Worm (Caenorhabditis elegans) whole organism, midembryonic: ENCODE measurements around the gene C18E9.2.

Source experiments
- T22C8.4 ChIP-seq: fragments of 200-800 bp; sonication (Bioruptor generic); IDR thresholded peaks from 2 replicates; pipeline ENCODE4 v1.3.6; 2022; ENCODE audit warnings: missing genetic modification characterization, missing compliant biosample characterization
- cog-1 ChIP-seq: sonication (generic microtip); optimal IDR thresholded peaks from 2 replicates; lab custom pipeline; 2016; ENCODE audit warnings: missing genetic modification characterization, missing compliant biosample characterization
- flt-1 ChIP-seq: fragments of 200-800 bp; sonication (Bioruptor generic); IDR thresholded peaks from 2 replicates; pipeline ENCODE4 v1.3.6; 2022; ENCODE audit warnings: missing genetic modification characterization, missing compliant biosample characterization
- klf-2 ChIP-seq: fragments of 200-800 bp; sonication (Bioruptor generic); conservative IDR thresholded peaks from 2 replicates; pipeline ENCODE4 v1.3.6; 2022; ENCODE audit warnings: missing genetic modification reagents, missing genetic modification characterization, missing compliant biosample characterization
- ref-1 ChIP-seq: fragments of 200-800 bp; sonication (Bioruptor generic); conservative IDR thresholded peaks from 2 replicates; pipeline ENCODE4 v1.3.6; 2022; ENCODE audit warnings: missing genetic modification reagents, missing genetic modification characterization, missing compliant biosample characterization
- tab-1 ChIP-seq: fragments of 200-800 bp; sonication (Bioruptor generic); IDR thresholded peaks from 2 replicates; pipeline ENCODE4 v1.3.6; 2022; ENCODE audit warnings: missing genetic modification characterization, missing compliant biosample characterization
- ztf-23 ChIP-seq: fragments of 200-800 bp; sonication (Bioruptor generic); IDR thresholded peaks from 2 replicates; pipeline ENCODE4 v1.3.6; 2022; ENCODE audit warnings: missing genetic modification reagents, missing genetic modification characterization, missing compliant biosample characterization
- ztf-29 ChIP-seq: fragments of 200-800 bp; sonication (Bioruptor generic); IDR thresholded peaks from 2 replicates; pipeline ENCODE4 v1.3.6; 2022; ENCODE audit warnings: missing genetic modification reagents, missing genetic modification characterization, missing compliant biosample characterization

DNA sequence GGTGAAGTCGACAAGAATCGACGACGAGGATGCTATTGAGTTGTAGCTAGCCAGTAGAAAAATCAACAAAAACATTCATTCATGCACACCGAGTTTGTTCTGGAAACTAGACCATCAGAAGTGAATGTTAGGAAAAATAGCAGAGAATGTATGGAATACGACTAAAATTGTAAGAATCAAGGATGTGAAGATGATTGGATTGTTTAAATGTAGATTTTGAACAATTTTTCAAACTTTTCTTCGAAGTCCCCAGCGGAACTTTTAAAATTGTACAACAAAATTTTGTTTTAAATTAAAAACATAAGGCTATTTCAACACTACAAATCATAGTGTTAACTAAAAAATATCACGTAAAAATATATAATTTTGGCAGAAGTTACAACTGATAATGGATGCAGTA is 17.9 kb downstream of the C18E9.2 start, which contains the start of gene C18E9.7:
- TF ChIP-seq klf-2 (GFP tag; lab: Robert Waterston, UW) (no peak), ztf-23 (no peak), cog-1 (no peak), flt-1 (no peak), ztf-29 (GFP tag; lab: Robert Waterston, UW) (no peak), ref-1 (GFP tag; lab: Robert Waterston, UW) (no peak), T22C8.4 (GFP tag; lab: Robert Waterston, UW) (no peak), tab-1 (no peak)
